Worm (Caenorhabditis elegans) whole organism, L4 larva: ENCODE data around the gene F32D8.2.

Experiments
- ceh-28 ChIP-seq: fragments of 150-350 bp; optimal IDR thresholded peaks from 2 replicates; lab custom pipeline; 2014; ENCODE audit warnings: missing biosample characterization, missing genetic modification reagents, missing genetic modification characterization
- dpl-1 ChIP-seq: fragments of 150-350 bp; optimal IDR thresholded peaks from 2 replicates; lab custom pipeline; 2014; ENCODE audit warnings: missing biosample characterization, missing genetic modification reagents, missing genetic modification characterization
- fos-1 ChIP-seq: fragments of 150-350 bp; optimal IDR thresholded peaks from 2 replicates; lab custom pipeline; 2014; ENCODE audit warnings: missing biosample characterization, missing genetic modification characterization
- hlh-30 ChIP-seq: sonication (generic microtip); optimal IDR thresholded peaks from 2 replicates; lab custom pipeline; 2017; ENCODE audit warnings: antibody characterized with exemption, mild to moderate bottlenecking, missing genetic modification characterization, missing compliant biosample characterization; ENCODE audit not compliant: insufficient read depth
- nhr-237 ChIP-seq: sonication (generic microtip); optimal IDR thresholded peaks from 2 replicates; lab custom pipeline; 2017; ENCODE audit warnings: missing biosample characterization, missing genetic modification characterization
- nhr-28 ChIP-seq: fragments of 150-350 bp; optimal IDR thresholded peaks from 2 replicates; lab custom pipeline; 2014; ENCODE audit warnings: missing biosample characterization, missing genetic modification characterization
- nhr-6 ChIP-seq: fragments of 150-350 bp; optimal IDR thresholded peaks from 2 replicates; lab custom pipeline; 2014; ENCODE audit warnings: missing biosample characterization, missing genetic modification characterization
- sdz-12 ChIP-seq: fragments of 200-800 bp; sonication (Bioruptor generic); optimal IDR thresholded peaks from 2 replicates; lab custom pipeline; 2018; ENCODE audit warnings: mild to moderate bottlenecking, missing genetic modification characterization, missing compliant biosample characterization
- skn-1 ChIP-seq: fragments of 150-350 bp; optimal IDR thresholded peaks from 2 replicates; lab custom pipeline; 2014; ENCODE audit warnings: missing biosample characterization, missing genetic modification characterization
- unc-62 ChIP-seq, 3 experiments: fragments of 150-350 bp in 1 of 3; sonication (generic microtip); optimal IDR thresholded peaks in 2 of 3; peaks in 1 of 3; 1 replicate in 1 of 3; 2 replicates in 2 of 3; lab custom pipeline; 2014 to 2017; ENCODE audit warnings: missing biosample characterization in 3 of 3, missing genetic modification characterization in 3 of 3, missing genetic modification reagents in 3 of 3, missing genotype in 1 of 3

ce11 chrV:10889774-10890173, 6.2 kb downstream of the F32D8.2 start:
- TF ChIP-seq nhr-6 (tag; lab: Kevin White, UChicago) (no peak), fos-1 (tag; lab: Kevin White, UChicago) (no peak), skn-1 (tag; lab: Kevin White, UChicago) (no peak), hlh-30 (no peak), unc-62 (GFP tag; optimal IDR thresholded peaks at IDR 0.05 in 1 of 2; lab: Kevin White, UChicago) (peak in 1 of 2 experiments; percentile 90), unc-62 (tag; optimal IDR thresholded peaks at IDR 0.05; lab: Kevin White, UChicago) (no peak), dpl-1 (GFP tag; lab: Kevin White, UChicago) (no peak), nhr-28 (tag; lab: Kevin White, UChicago) (no peak), nhr-237 (tag; lab: Kevin White, UChicago) (no peak), sdz-12 (GFP tag; lab: Kevin White, UChicago) (no peak), ceh-28 (tag; lab: Kevin White, UChicago) (no peak)
